1 fruit fly cellular context compared by ENCODE assay signal in genomic region chr2L:3562435-3562834, dm6.
A peak's percentile ranks its signal among the peaks of the same experiment; 100 is the strongest.
TF ChIP-seq lines count a peak whose summit lies in the region.

No protein-coding gene starts in this region.

TF ChIP-seq in whole organism, prepupa, 60 proteins besides CTCF, POLR2A, EP300 and RAD21 (continued from another document):
- TF ChIP-seq CG8632 (GFP tag; optimal IDR thresholded peaks at IDR 0.05; lab: Kevin White, UChicago) = no peak
- peak; percentile 74 for TF ChIP-seq Eip78C (GFP tag; lab: Kevin White, UChicago)
- TF ChIP-seq CG16779 (tag; optimal IDR thresholded peaks at IDR 0.05; lab: Kevin White, UChicago) = no peak
- TF ChIP-seq CG10669 (GFP tag; optimal IDR thresholded peaks at IDR 0.05; lab: Kevin White, UChicago) = peak; percentile 64
- TF ChIP-seq eg (GFP tag; IDR thresholded peaks at IDR 0.05; lab: Robert Waterston, UW) = 0 out of 3 replicates have a peak, but pooled peaks have one; percentile 13
- TF ChIP-seq dac (GFP tag; optimal IDR thresholded peaks at IDR 0.05; lab: Kevin White, UChicago) = no peak
- TF ChIP-seq fd59A (GFP tag; optimal IDR thresholded peaks at IDR 0.05; lab: Kevin White, UChicago) = peak; percentile 58
- TF ChIP-seq Ets96B (tag; optimal IDR thresholded peaks at IDR 0.05; lab: Kevin White, UChicago) = peak; percentile 69
- TF ChIP-seq CG1621 (tag; optimal IDR thresholded peaks at IDR 0.05; lab: Kevin White, UChicago) = peak; percentile 40
- TF ChIP-seq net (GFP tag; optimal IDR thresholded peaks at IDR 0.05; lab: Kevin White, UChicago) = peak; percentile 3
- peak; percentile 37 for TF ChIP-seq Hr39 (GFP tag; optimal IDR thresholded peaks at IDR 0.05; lab: Kevin White, UChicago)
- no peak for TF ChIP-seq CG6854 (GFP tag; optimal IDR thresholded peaks at IDR 0.05; lab: Kevin White, UChicago)
- TF ChIP-seq CG9139 (GFP tag; optimal IDR thresholded peaks at IDR 0.05; lab: Kevin White, UChicago) = peak; percentile 18
- TF ChIP-seq Sox102F (GFP tag; optimal IDR thresholded peaks at IDR 0.05; lab: Kevin White, UChicago) = peak; percentile 39
- TF ChIP-seq Lpt (GFP tag; optimal IDR thresholded peaks at IDR 0.05; lab: Kevin White, UChicago) = no peak
- no peak for TF ChIP-seq Eip93F (GFP tag; optimal IDR thresholded peaks at IDR 0.05; lab: Kevin White, UChicago)
- TF ChIP-seq Sox15 (GFP tag; optimal IDR thresholded peaks at IDR 0.05; lab: Kevin White, UChicago) = no peak
- peak; percentile 20 for TF ChIP-seq lz (GFP tag; optimal IDR thresholded peaks at IDR 0.05; lab: Kevin White, UChicago)
- TF ChIP-seq svp (GFP tag; lab: Kevin White, UChicago) = peak; percentile 64
- TF ChIP-seq spab (GFP tag; optimal IDR thresholded peaks at IDR 0.05; lab: Kevin White, UChicago) = peak; percentile 66
- no peak for TF ChIP-seq CG6276 (GFP tag; optimal IDR thresholded peaks at IDR 0.05; lab: Kevin White, UChicago)
- peak; percentile 64 for TF ChIP-seq CG10631 (GFP tag; optimal IDR thresholded peaks at IDR 0.05; lab: Kevin White, UChicago)
- TF ChIP-seq salr (GFP tag; optimal IDR thresholded peaks at IDR 0.05; lab: Kevin White, UChicago) = peak in 1 of 2 experiments; percentile 12
- peak; percentile 69 for TF ChIP-seq CG6808 (GFP tag; optimal IDR thresholded peaks at IDR 0.05; lab: Kevin White, UChicago)
- TF ChIP-seq CG8319 (GFP tag; optimal IDR thresholded peaks at IDR 0.05; lab: Kevin White, UChicago) = no peak
- peak; percentile 41 for TF ChIP-seq achi (GFP tag; optimal IDR thresholded peaks at IDR 0.05; lab: Kevin White, UChicago)
- TF ChIP-seq Blimp-1 (GFP tag; optimal IDR thresholded peaks at IDR 0.05; lab: Kevin White, UChicago) = no peak
- 0 out of 2 replicates have a peak, but pooled peaks have one; percentile 15 for TF ChIP-seq CG15336 (GFP tag; IDR thresholded peaks at IDR 0.05; lab: Robert Waterston, UW)
- TF ChIP-seq Hr38 (GFP tag; optimal IDR thresholded peaks at IDR 0.05; lab: Kevin White, UChicago) = no peak
- peak; percentile 21 for TF ChIP-seq CG31627 (GFP tag; optimal IDR thresholded peaks at IDR 0.05; lab: Kevin White, UChicago)
- TF ChIP-seq CG32006 (GFP tag; optimal IDR thresholded peaks at IDR 0.05; lab: Kevin White, UChicago) = peak; percentile 54
- peak; percentile 49 for TF ChIP-seq CG3919 (GFP tag; optimal IDR thresholded peaks at IDR 0.05; lab: Kevin White, UChicago)
- no peak for TF ChIP-seq Gug (GFP tag; IDR thresholded peaks at IDR 0.05; lab: Robert Waterston, UW)
